Fruit fly (Drosophila melanogaster) whole organism, embryonic: Measurements from ENCODE around the gene maca.

Source experiments
- Abd-B ChIP-seq: fragments of 200-800 bp; sonication (Bioruptor generic); optimal IDR thresholded peaks from 2 replicates; lab custom pipeline; 2018; ENCODE audit warnings: missing biosample characterization, mild to moderate bottlenecking, missing genetic modification characterization, moderate library complexity
- Awh ChIP-seq: fragments of 200-800 bp; sonication (Bioruptor generic); IDR thresholded peaks from 2 replicates; pipeline ENCODE4, ENCODE4 v1.3.6; 2022; ENCODE audit warnings: missing biosample characterization, missing genetic modification characterization
- B-H2 ChIP-seq: fragments of 200-800 bp; sonication (Bioruptor generic); optimal IDR thresholded peaks from 2 replicates; lab custom pipeline; 2018; ENCODE audit warnings: missing biosample characterization, mild to moderate bottlenecking, missing genetic modification characterization
- Bgb ChIP-seq: fragments of 200-800 bp; sonication (Bioruptor generic); IDR thresholded peaks from 2 replicates; pipeline ENCODE4 v1.3.6; 2022; ENCODE audit warnings: missing biosample characterization, missing genetic modification characterization; ENCODE audit not compliant: partially characterized antibody
- CG13296 ChIP-seq: fragments of 200-800 bp; sonication (Bioruptor generic); optimal IDR thresholded peaks from 3 replicates; lab custom pipeline; 2018; ENCODE audit warnings: missing biosample characterization, mild to moderate bottlenecking, missing genetic modification characterization
- CG14710 ChIP-seq: fragments of 200-800 bp; sonication (Bioruptor generic); optimal IDR thresholded peaks from 3 replicates; lab custom pipeline; 2019; ENCODE audit warnings: missing biosample characterization, mild to moderate bottlenecking, missing genetic modification characterization, moderate library complexity
- CG15696 ChIP-seq: fragments of 200-800 bp; sonication (Bioruptor generic); optimal IDR thresholded peaks from 2 replicates; lab custom pipeline; 2019; ENCODE audit warnings: missing biosample characterization, mild to moderate bottlenecking, missing genetic modification characterization, moderate library complexity
- CG16813 ChIP-seq: fragments of 200-800 bp; sonication (Bioruptor generic); IDR thresholded peaks from 3 replicates; pipeline ENCODE4 v1.3.6; 2022; ENCODE audit warnings: missing biosample characterization, missing genetic modification characterization; ENCODE audit not compliant: partially characterized antibody
- CG2199 ChIP-seq: fragments of 200-800 bp; sonication (Bioruptor generic); IDR thresholded peaks from 3 replicates; pipeline ENCODE4 v1.3.6; 2022; ENCODE audit warnings: missing biosample characterization, missing genetic modification characterization
- CG31441 ChIP-seq: fragments of 200-800 bp; sonication (Bioruptor generic); IDR thresholded peaks from 2 replicates; pipeline ENCODE4 v1.3.6; 2022; ENCODE audit warnings: missing biosample characterization, missing genetic modification characterization
- CG6654 ChIP-seq: fragments of 200-800 bp; sonication (Bioruptor generic); optimal IDR thresholded peaks from 2 replicates; lab custom pipeline; 2017; ENCODE audit warnings: missing biosample characterization, mild to moderate bottlenecking, missing genetic modification characterization
- CG6791 ChIP-seq: fragments of 200-800 bp; sonication (Bioruptor generic); IDR thresholded peaks from 3 replicates; pipeline ENCODE4 v1.3.6; 2022; ENCODE audit warnings: missing biosample characterization, missing genetic modification characterization; ENCODE audit not compliant: partially characterized antibody
- CG8290 ChIP-seq, 3 experiments: fragments of 200-800 bp; sonication (Bioruptor generic); optimal IDR thresholded peaks; 2 replicates each; lab custom pipeline; 2016 to 2019; ENCODE audit warnings: missing biosample characterization in 3 of 3, missing genetic modification characterization in 3 of 3, mild to moderate bottlenecking in 2 of 3, moderate library complexity in 1 of 3
- CG8388 ChIP-seq: fragments of 200-800 bp; sonication (Bioruptor generic); optimal IDR thresholded peaks from 2 replicates; lab custom pipeline; 2019; ENCODE audit warnings: missing biosample characterization, mild to moderate bottlenecking, missing genetic modification characterization, moderate library complexity
- CG9609 ChIP-seq: fragments of 200-800 bp; sonication (Bioruptor generic); optimal IDR thresholded peaks from 3 replicates; lab custom pipeline; 2016; ENCODE audit warnings: missing biosample characterization, missing genetic modification characterization
- CoRest ChIP-seq: fragments of 200-800 bp; sonication (Bioruptor generic); optimal IDR thresholded peaks from 3 replicates; lab custom pipeline; 2018; ENCODE audit warnings: missing biosample characterization, mild to moderate bottlenecking, missing genetic modification characterization, moderate library complexity
- D ChIP-seq, 2 experiments: fragments of 200-800 bp in 1 of 2; fragments of >200 bp in 1 of 2; sonication (Bioruptor generic) in 1 of 2; optimal IDR thresholded peaks; 2 replicates in 1 of 2; 3 replicates in 1 of 2; lab custom pipeline; 2017; ENCODE audit warnings: mild to moderate bottlenecking in 1 of 2, missing biosample characterization in 1 of 2, missing genetic modification characterization in 1 of 2, missing genetic modification reagents in 1 of 2
- Eip74EF ChIP-seq, 2 experiments: fragments of 200-800 bp in 1 of 2; fragments of >200 bp in 1 of 2; sonication (Bioruptor generic) in 1 of 2; optimal IDR thresholded peaks; 2 replicates each; lab custom pipeline; 2017 to 2019; ENCODE audit warnings: missing biosample characterization in 2 of 2, missing genetic modification characterization in 2 of 2, mild to moderate bottlenecking in 1 of 2, moderate library complexity in 1 of 2
- Hand ChIP-seq: fragments of 200-800 bp; sonication (Bioruptor generic); optimal IDR thresholded peaks from 2 replicates; lab custom pipeline; 2017; ENCODE audit warnings: mild to moderate bottlenecking, missing biosample characterization, missing genetic modification reagents, missing genetic modification characterization
- Hey ChIP-seq: fragments of 200-800 bp; sonication (Bioruptor generic); optimal IDR thresholded peaks from 3 replicates; lab custom pipeline; 2018; ENCODE audit warnings: missing biosample characterization, mild to moderate bottlenecking, missing genetic modification characterization
- HmgZ ChIP-seq: fragments of 200-800 bp; sonication (Bioruptor generic); optimal IDR thresholded peaks from 2 replicates; lab custom pipeline; 2018; ENCODE audit warnings: missing biosample characterization, mild to moderate bottlenecking, missing genetic modification characterization
- Hr3 ChIP-seq: fragments of 200-800 bp; sonication (Bioruptor generic); optimal IDR thresholded peaks from 3 replicates; lab custom pipeline; 2016; ENCODE audit warnings: missing biosample characterization, missing genetic modification characterization
- MESR4 ChIP-seq: fragments of 200-800 bp; sonication (Bioruptor generic); optimal IDR thresholded peaks from 2 replicates; lab custom pipeline; 2018; ENCODE audit warnings: missing biosample characterization, mild to moderate bottlenecking, missing genetic modification characterization, moderate library complexity
- Max ChIP-seq: fragments of 200-800 bp; sonication (Bioruptor generic); optimal IDR thresholded peaks from 2 replicates; lab custom pipeline; 2016; ENCODE audit warnings: missing biosample characterization, mild to moderate bottlenecking, missing genetic modification characterization
- NfI ChIP-seq: fragments of 200-800 bp; sonication (Bioruptor generic); optimal IDR thresholded peaks from 3 replicates; lab custom pipeline; 2018; ENCODE audit warnings: missing biosample characterization, mild to moderate bottlenecking, missing genetic modification characterization, moderate library complexity
- Opbp ChIP-seq: fragments of 200-800 bp; sonication (Bioruptor generic); IDR thresholded peaks from 3 replicates; pipeline ENCODE4 v1.3.6; 2022; ENCODE audit warnings: missing biosample characterization, missing genetic modification characterization; ENCODE audit not compliant: partially characterized antibody
- Rx ChIP-seq: fragments of 200-800 bp; sonication (Bioruptor generic); IDR thresholded peaks from 2 replicates; pipeline ENCODE4 v1.3.6; 2022; ENCODE audit warnings: missing biosample characterization, missing genetic modification characterization
- abd-A ChIP-seq: fragments of 200-800 bp; sonication (Bioruptor generic); optimal IDR thresholded peaks from 3 replicates; lab custom pipeline; 2019; ENCODE audit warnings: missing biosample characterization, mild to moderate bottlenecking, missing genetic modification characterization, moderate library complexity
- amos ChIP-seq: fragments of 200-800 bp; sonication (Bioruptor generic); IDR thresholded peaks from 2 replicates; pipeline ENCODE4 v1.3.6; 2022; ENCODE audit warnings: missing biosample characterization, missing genetic modification characterization; ENCODE audit not compliant: partially characterized antibody
- bbx ChIP-seq: fragments of 200-800 bp; sonication (Bioruptor generic); IDR thresholded peaks from 2 replicates; pipeline ENCODE4 v1.3.6; 2022; ENCODE audit warnings: missing biosample characterization, missing genetic modification characterization; ENCODE audit not compliant: partially characterized antibody
- bcd ChIP-seq: fragments of 200-800 bp; sonication (Bioruptor generic); optimal IDR thresholded peaks from 2 replicates; lab custom pipeline; 2017; ENCODE audit warnings: missing biosample characterization, mild to moderate bottlenecking, missing genetic modification characterization
- ci ChIP-seq: fragments of 200-800 bp; sonication (Bioruptor generic); IDR thresholded peaks from 3 replicates; pipeline ENCODE4 v1.3.6; 2022; ENCODE audit warnings: missing biosample characterization, missing genetic modification characterization
- dati ChIP-seq: fragments of 200-800 bp; sonication (Bioruptor generic); IDR thresholded peaks from 2 replicates; pipeline ENCODE4 v1.3.6; 2022; ENCODE audit warnings: missing biosample characterization, missing genetic modification characterization
- dimm ChIP-seq: fragments of 200-800 bp; sonication (Bioruptor generic); IDR thresholded peaks from 2 replicates; pipeline ENCODE4 v1.3.6; 2022; ENCODE audit warnings: missing biosample characterization, missing genetic modification characterization
- en ChIP-seq: fragments of 200-800 bp; sonication (Bioruptor generic); optimal IDR thresholded peaks from 2 replicates; lab custom pipeline; 2016; ENCODE audit warnings: missing biosample characterization, missing genetic modification characterization
- gce ChIP-seq: fragments of 200-800 bp; sonication (Bioruptor generic); IDR thresholded peaks from 3 replicates; pipeline ENCODE4 v1.3.6; 2022; ENCODE audit warnings: missing biosample characterization, missing genetic modification characterization
- gcm ChIP-seq: fragments of 200-800 bp; sonication (Bioruptor generic); optimal IDR thresholded peaks from 2 replicates; lab custom pipeline; 2019; ENCODE audit warnings: missing biosample characterization, mild to moderate bottlenecking, missing genetic modification characterization, moderate library complexity
- inv ChIP-seq: fragments of 200-800 bp; sonication (Bioruptor generic); IDR thresholded peaks from 2 replicates; pipeline ENCODE4 v1.3.6; 2022; ENCODE audit warnings: missing biosample characterization, missing genetic modification characterization; ENCODE audit not compliant: partially characterized antibody
- lov ChIP-seq, 2 experiments: fragments of 200-800 bp in 1 of 2; fragments of >200 bp in 1 of 2; sonication (Bioruptor generic) in 1 of 2; IDR thresholded peaks in 1 of 2; optimal IDR thresholded peaks in 1 of 2; 2 replicates in 1 of 2; 3 replicates in 1 of 2; pipeline versions ENCODE4 v1.3.6 to Lab custom; 2017 to 2022; ENCODE audit warnings: missing biosample characterization in 1 of 2, missing genetic modification characterization in 1 of 2
- nmo ChIP-seq: fragments of 200-800 bp; sonication (Bioruptor generic); optimal IDR thresholded peaks from 2 replicates; lab custom pipeline; 2018; ENCODE audit warnings: missing biosample characterization, mild to moderate bottlenecking, missing genetic modification characterization, moderate library complexity
- peb ChIP-seq: fragments of 200-800 bp; sonication (Bioruptor generic); IDR thresholded peaks from 2 replicates; pipeline ENCODE4 v1.3.6; 2022; ENCODE audit warnings: missing biosample characterization, missing genetic modification characterization
- pfk ChIP-seq: fragments of 200-800 bp; sonication (Bioruptor generic); optimal IDR thresholded peaks from 2 replicates; lab custom pipeline; 2018; ENCODE audit warnings: missing biosample characterization, mild to moderate bottlenecking, missing genetic modification characterization, moderate library complexity
- phol ChIP-seq: fragments of 200-800 bp; sonication (Bioruptor generic); optimal IDR thresholded peaks from 3 replicates; lab custom pipeline; 2018; ENCODE audit warnings: missing biosample characterization, mild to moderate bottlenecking, missing genetic modification characterization, moderate library complexity
- pita ChIP-seq: fragments of 200-800 bp; sonication (Bioruptor generic); optimal IDR thresholded peaks from 2 replicates; lab custom pipeline; 2017; ENCODE audit warnings: missing biosample characterization, mild to moderate bottlenecking, missing genetic modification characterization
- salm ChIP-seq: fragments of 200-800 bp; sonication (Bioruptor generic); optimal IDR thresholded peaks from 2 replicates; lab custom pipeline; 2018; ENCODE audit warnings: missing biosample characterization, mild to moderate bottlenecking, missing genetic modification characterization
- stwl ChIP-seq: fragments of 200-800 bp; sonication (Bioruptor generic); optimal IDR thresholded peaks from 3 replicates; lab custom pipeline; 2018; ENCODE audit warnings: missing biosample characterization, mild to moderate bottlenecking, missing genetic modification characterization, moderate library complexity
- toy ChIP-seq: fragments of 200-800 bp; sonication (Bioruptor generic); IDR thresholded peaks from 2 replicates; pipeline ENCODE4 v1.3.6; 2022; ENCODE audit warnings: missing biosample characterization, missing genetic modification characterization

maca gene

dm6 chr3R:15493211-15493610 lies 1.2 kb upstream of the maca start:
- TF ChIP-seq HmgZ, result peak; percentile 2
- TF ChIP-seq CG14710 (tag; lab: Kevin White, UChicago), result peak; percentile 11
- TF ChIP-seq pita (GFP tag; lab: Kevin White, UChicago), result peak; percentile 11
- TF ChIP-seq Opbp (GFP tag; lab: Robert Waterston, UW), result peak; percentile 36; the same call in 1 of the 3 replicates
- peak; percentile 74 for TF ChIP-seq stwl (tag; lab: Kevin White, UChicago)
- TF ChIP-seq Hr3, result peak; percentile 22
- no peak for TF ChIP-seq Hand
- TF ChIP-seq CoRest (tag; lab: Kevin White, UChicago), result peak; percentile 16
- TF ChIP-seq abd-A (tag; lab: Kevin White, UChicago), result no peak
- peak; percentile 69 for TF ChIP-seq Bgb
- 0 out of 2 replicates have a peak, but pooled peaks have one; percentile 7 for TF ChIP-seq inv
- no peak for TF ChIP-seq Rx
- TF ChIP-seq bbx, result 0 out of 2 replicates have a peak, but pooled peaks have one; percentile 15
- no peak for TF ChIP-seq B-H2 (GFP tag; lab: Kevin White, UChicago)
- peak; percentile 9 for TF ChIP-seq nmo (GFP tag; lab: Kevin White, UChicago)
- TF ChIP-seq dimm (GFP tag; lab: Robert Waterston, UW), result no peak
- peak; percentile 7 for TF ChIP-seq phol (tag; lab: Kevin White, UChicago)
- no peak for TF ChIP-seq Awh (GFP tag; lab: Robert Waterston, UW)
- TF ChIP-seq bcd, result no peak
- no peak for TF ChIP-seq pfk (GFP tag; lab: Kevin White, UChicago)
- no peak for TF ChIP-seq CG6654 (GFP tag; lab: Kevin White, UChicago)
- TF ChIP-seq CG6791 (GFP tag; lab: Robert Waterston, UW), result peak; percentile 42; the same call in 1 of the 3 replicates
- peak; percentile 13 for TF ChIP-seq NfI (GFP tag; lab: Kevin White, UChicago)
- TF ChIP-seq lov (optimal IDR thresholded peaks at IDR 0.05; lab: Kevin White, UChicago), result no peak
- no peak for TF ChIP-seq lov (GFP tag; IDR thresholded peaks at IDR 0.05; lab: Robert Waterston, UW)
- peak; percentile 90 for TF ChIP-seq CG2199 (GFP tag; lab: Robert Waterston, UW)
- TF ChIP-seq en (GFP tag; lab: Kevin White, UChicago), result no peak
- TF ChIP-seq CG13296 (GFP tag; lab: Kevin White, UChicago), result no peak
- no peak for TF ChIP-seq Max
- no peak for TF ChIP-seq salm (tag; lab: Kevin White, UChicago)
- peak; percentile 45; the same call in 1 of the 3 replicates for TF ChIP-seq ci
- TF ChIP-seq CG15696 (tag; lab: Kevin White, UChicago), result peak; percentile 0
- no peak for TF ChIP-seq Hey (tag; lab: Kevin White, UChicago)
- no peak for TF ChIP-seq peb (GFP tag; lab: Robert Waterston, UW)
- no peak for TF ChIP-seq CG9609
- no peak for TF ChIP-seq MESR4 (GFP tag; lab: Kevin White, UChicago)
- TF ChIP-seq CG8290 (GFP tag; optimal IDR thresholded peaks at IDR 0.05; lab: Kevin White, UChicago), result no peak
- no peak for TF ChIP-seq CG8290 (tag; optimal IDR thresholded peaks at IDR 0.05; lab: Kevin White, UChicago)
- peak; percentile 64; the same call in 1 of the 2 replicates for TF ChIP-seq amos (GFP tag; lab: Robert Waterston, UW)
- no peak for TF ChIP-seq D (optimal IDR thresholded peaks at IDR 0.05; lab: Kevin White, UChicago)
- TF ChIP-seq D (GFP tag; optimal IDR thresholded peaks at IDR 0.05; lab: Kevin White, UChicago), result no peak
- peak; percentile 46; the same call in 1 of the 3 replicates for TF ChIP-seq CG16813 (GFP tag; lab: Robert Waterston, UW)
- TF ChIP-seq dati (GFP tag; lab: Robert Waterston, UW), result no peak
- peak; percentile 32 for TF ChIP-seq Abd-B (GFP tag; lab: Kevin White, UChicago)
- TF ChIP-seq toy (GFP tag; lab: Robert Waterston, UW), result no peak
- no peak for TF ChIP-seq gcm (GFP tag; lab: Kevin White, UChicago)
- TF ChIP-seq Eip74EF (GFP tag; optimal IDR thresholded peaks at IDR 0.05; lab: Kevin White, UChicago), result no peak
- no peak for TF ChIP-seq CG8388 (GFP tag; lab: Kevin White, UChicago)
- no peak for TF ChIP-seq CG31441 (GFP tag; lab: Robert Waterston, UW)
- TF ChIP-seq gce, result no peak
